Worm (Caenorhabditis elegans) whole organism, early embryonic: Measurements from ENCODE around the gene Y22D7AR.3.

Experiments
- B0310.2 ChIP-seq: sonication (generic microtip); optimal IDR thresholded peaks from 2 replicates; lab custom pipeline; 2016; ENCODE audit warnings: mild to moderate bottlenecking, missing genetic modification characterization, missing compliant biosample characterization
- ama-1 ChIP-seq: fragments of 150-350 bp; optimal IDR thresholded peaks from 2 replicates; lab custom pipeline; 2014

ce11 chrIII:1662405-1662804 is 3.2 kb downstream of the Y22D7AR.3 start:
- TF ChIP-seq ama-1 (lab: Kevin White, UChicago) (no peak), B0310.2 (tag; lab: Kevin White, UChicago) (no peak)
